Fruit fly (Drosophila melanogaster): ENCODE results near the gene CG1231.

- TF ChIP-seq CG8478 (optimal IDR thresholded peaks at IDR 0.05) (no peak), usp (GFP tag; optimal IDR thresholded peaks at IDR 0.05) (no peak), pan (optimal IDR thresholded peaks at IDR 0.05) (no peak), EcR (GFP tag; optimal IDR thresholded peaks at IDR 0.05) (no peak)
Measured at dm6 chr3L:340124-340523, 16.1 kb upstream of the CG1231 start.
